Worm (Caenorhabditis elegans): Measurements from ENCODE around the gene tps-2.

tps-2 gene

DNA sequence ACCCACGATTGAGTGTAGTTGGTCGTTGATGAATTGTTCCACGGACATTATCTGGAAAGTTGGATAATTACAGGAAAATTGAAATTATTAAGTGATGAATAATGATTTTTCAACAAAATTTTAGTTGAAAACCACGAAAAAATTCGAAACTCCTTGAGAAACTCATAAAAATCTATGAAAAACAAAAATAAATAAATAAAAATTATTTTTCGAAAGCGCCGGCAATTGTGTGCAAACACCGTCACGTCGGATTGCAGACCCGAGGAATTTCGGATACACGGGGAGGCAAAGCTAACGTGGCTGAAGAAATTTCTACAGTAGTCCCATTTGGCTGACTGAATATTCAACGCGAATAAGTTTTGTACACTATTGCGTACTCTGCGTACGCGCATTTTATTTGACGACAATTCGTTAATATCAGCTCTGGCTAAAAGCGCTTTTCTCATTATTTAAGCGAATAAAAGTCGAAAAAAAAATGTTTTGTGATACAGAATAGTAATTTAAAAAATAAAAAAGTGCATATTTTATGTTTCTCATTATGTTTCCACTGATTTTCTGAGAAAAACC lies 39.1 kb upstream of the tps-2 start, which contains the start of gene mog-4 (continued):
- peak; percentile 98 for TF ChIP-seq C06A6.2 (GFP tag; conservative IDR thresholded peaks at IDR 0.05)
- TF ChIP-seq lag-1 (GFP tag; IDR thresholded peaks at IDR 0.05): peak; percentile 99
- TF ChIP-seq xnd-1 (tag; optimal IDR thresholded peaks at IDR 0.05): peak; percentile 86
- peak; percentile 95 for TF ChIP-seq F39B2.1 (GFP tag; IDR thresholded peaks at IDR 0.05)
- peak; percentile 100 for TF ChIP-seq ceh-91 (GFP tag; IDR thresholded peaks at IDR 0.05)
- TF ChIP-seq ztf-26 (tag; optimal IDR thresholded peaks at IDR 0.05): peak; percentile 96
- TF ChIP-seq nhr-27 (tag; optimal IDR thresholded peaks at IDR 0.05): peak; percentile 58
- TF ChIP-seq snpc-3.4 (tag; optimal IDR thresholded peaks at IDR 0.05): peak; percentile 18
- peak; percentile 100 for TF ChIP-seq ztf-6 (GFP tag; IDR thresholded peaks at IDR 0.05)
- peak; percentile 98 for TF ChIP-seq lsl-1 (GFP tag; optimal IDR thresholded peaks at IDR 0.05)
- TF ChIP-seq athp-1 (tag; optimal IDR thresholded peaks at IDR 0.05): peak; percentile 97
- TF ChIP-seq ztf-28 (GFP tag; IDR thresholded peaks at IDR 0.05): peak; percentile 100
- TF ChIP-seq C17E4.6 (GFP tag; IDR thresholded peaks at IDR 0.05): peak; percentile 100
- peak; percentile 80 for TF ChIP-seq ztf-22 (GFP tag; optimal IDR thresholded peaks at IDR 0.05)
- TF ChIP-seq cebp-2 (GFP tag; IDR thresholded peaks at IDR 0.05): peak; percentile 97
- TF ChIP-seq Y53G8AR.9 (GFP tag; conservative IDR thresholded peaks at IDR 0.05): peak; percentile 99
- TF ChIP-seq ztf-18 (tag; optimal IDR thresholded peaks at IDR 0.05): peak; percentile 82
- TF ChIP-seq snpc-4 (GFP tag; optimal IDR thresholded peaks at IDR 0.05): peak; percentile 31
- peak; percentile 41 to 91 (median 72) for TF ChIP-seq snpc-4 (tag; optimal IDR thresholded peaks at IDR 0.05)
- peak; percentile 96 for TF ChIP-seq F37B4.10 (GFP tag; IDR thresholded peaks at IDR 0.05)
- TF ChIP-seq ZK185.1 (tag; optimal IDR thresholded peaks at IDR 0.05; ENCODE audit: poor library complexity, severe bottlenecking): peak; percentile 97
- TF ChIP-seq sea-2 (GFP tag; IDR thresholded peaks at IDR 0.05): peak; percentile 98
- peak; percentile 9 for TF ChIP-seq sptf-2 (GFP tag; optimal IDR thresholded peaks at IDR 0.05)
- TF ChIP-seq K11D2.4 (GFP tag; IDR thresholded peaks at IDR 0.05): peak; percentile 99
- TF ChIP-seq him-1 (tag; optimal IDR thresholded peaks at IDR 0.05): peak; percentile 84
- peak; percentile 81 for TF ChIP-seq ztf-3 (GFP tag; optimal IDR thresholded peaks at IDR 0.05)
- peak; percentile 51 for TF ChIP-seq F49E8.2 (tag; optimal IDR thresholded peaks at IDR 0.05; ENCODE audit: insufficient read depth)
- TF ChIP-seq tlf-1 (GFP tag; optimal IDR thresholded peaks at IDR 0.05): peak; percentile 98
- peak; percentile 100 for TF ChIP-seq Y79H2A.3 (GFP tag; conservative IDR thresholded peaks at IDR 0.05)
- peak; percentile 48 for TF ChIP-seq T07F8.4 (tag; optimal IDR thresholded peaks at IDR 0.05)
- TF ChIP-seq ekl-4 (GFP tag; IDR thresholded peaks at IDR 0.05): peak; percentile 99
- peak; percentile 84 for TF ChIP-seq chd-7 (tag; optimal IDR thresholded peaks at IDR 0.05)
- peak; percentile 100 for TF ChIP-seq dox-1 (GFP tag; IDR thresholded peaks at IDR 0.05)
- TF ChIP-seq D2030.7 (GFP tag; IDR thresholded peaks at IDR 0.05): peak; percentile 100

ce11 chrII:14563766-14564370 lies 36.8 kb upstream of the tps-2 start:
- TF ChIP-seq madf-8 (GFP tag; conservative IDR thresholded peaks at IDR 0.05) (peak; percentile 80), dox-1 (GFP tag; IDR thresholded peaks at IDR 0.05) (peak; percentile 70), hmg-1.2 (GFP tag; IDR thresholded peaks at IDR 0.05) (peak; percentile 97), ztf-28 (GFP tag; IDR thresholded peaks at IDR 0.05) (0 out of 2 replicates have a peak, but pooled peaks have one; percentile 36), lsl-1 (GFP tag; optimal IDR thresholded peaks at IDR 0.05) (peak; percentile 78), madf-6 (GFP tag; IDR thresholded peaks at IDR 0.05) (peak; percentile 70), egrh-3 (GFP tag; IDR thresholded peaks at IDR 0.05) (peak; percentile 53; the same call in 1 of the 2 replicates), mcd-1 (GFP tag; IDR thresholded peaks at IDR 0.05) (0 out of 2 replicates have a peak, but pooled peaks have one; percentile 35), F33H1.4 (GFP tag; IDR thresholded peaks at IDR 0.05) (peak; percentile 38; the same call in 1 of the 2 replicates), ceh-91 (GFP tag; IDR thresholded peaks at IDR 0.05) (peak; percentile 40; the same call in 1 of the 2 replicates), xnd-1 (tag; optimal IDR thresholded peaks at IDR 0.05) (peak; percentile 79), D2030.7 (GFP tag; IDR thresholded peaks at IDR 0.05) (peak; percentile 43; the same call in 1 of the 2 replicates)
